Worm (Caenorhabditis elegans) whole organism, L4 larva: Measurements from ENCODE around the gene sru-24.

Experiments
- lim-7 ChIP-seq: fragments of 200-800 bp; sonication (Bioruptor generic); IDR thresholded peaks from 2 replicates; pipeline ENCODE4 v1.3.6; 2022; ENCODE audit warnings: missing genetic modification characterization, missing compliant biosample characterization
- mdl-1 ChIP-seq, 2 experiments: fragments of 150-350 bp in 1 of 2; sonication (generic microtip) in 1 of 2; optimal IDR thresholded peaks; 2 replicates each; lab custom pipeline; 2014 to 2017; ENCODE audit warnings: missing biosample characterization in 2 of 2, missing genetic modification characterization in 2 of 2
- mxl-3 ChIP-seq: fragments of 200-800 bp; sonication (Bioruptor generic); optimal IDR thresholded peaks from 2 replicates; lab custom pipeline; 2018; ENCODE audit warnings: mild to moderate bottlenecking, missing genetic modification characterization, missing compliant biosample characterization

- no peak for TF ChIP-seq mdl-1 (tag; optimal IDR thresholded peaks at IDR 0.05; lab: Kevin White, UChicago)
- no peak for TF ChIP-seq mxl-3 (GFP tag; lab: Kevin White, UChicago)
- no peak for TF ChIP-seq lim-7 (GFP tag; lab: Robert Waterston, UW)
Measured at ce11 chrV:695914-696313, 24.7 kb upstream of the sru-24 start, which contains the start of gene srj-52.
